Worm (Caenorhabditis elegans): ENCODE measurements around the gene gcy-22.

gcy-22 gene

DNA sequence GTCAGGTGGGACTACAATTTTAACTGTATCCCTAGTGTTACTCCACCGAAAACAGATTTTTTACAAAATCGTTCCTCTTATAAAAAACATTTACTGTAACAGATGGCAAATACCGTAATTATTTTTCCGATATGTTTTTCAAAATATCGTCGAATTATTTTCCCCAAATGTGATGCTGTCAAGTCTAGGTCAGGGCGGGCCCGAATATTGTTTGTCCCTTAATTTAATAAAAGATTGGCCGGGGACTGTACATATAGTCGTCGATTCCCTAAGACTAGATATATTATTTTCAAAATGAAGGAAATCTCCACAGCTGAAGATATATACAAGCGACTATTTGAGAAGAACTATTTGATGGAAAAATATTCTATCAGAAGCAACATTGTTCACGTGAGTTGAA, 26.9 kb downstream of the gcy-22 start, which contains the start of gene sdf-9:
Gene sdf-9, plus strand, starts transcription at position 301 of the 400 bp plus-strand sequence.
- TF ChIP-seq him-1 (tag; optimal IDR thresholded peaks at IDR 0.05) (no peak), W03F9.2 (tag; optimal IDR thresholded peaks at IDR 0.05) (no peak), dao-5 (tag; optimal IDR thresholded peaks at IDR 0.05) (no peak)

ce11 chrV:20793761-20794160, 31.1 kb downstream of the gcy-22 start:
- TF ChIP-seq W03F9.2 (tag; optimal IDR thresholded peaks at IDR 0.05) (no peak), him-1 (tag; optimal IDR thresholded peaks at IDR 0.05) (no peak), dao-5 (tag; optimal IDR thresholded peaks at IDR 0.05) (no peak)

ce11 chrV:20792371-20792890, 32.4 kb downstream of the gcy-22 start, which contains the start of gene Y44A6D.3:
Gene Y44A6D.3, minus strand, starts transcription at chrV:20792421.
- no peak for TF ChIP-seq him-1 (tag; optimal IDR thresholded peaks at IDR 0.05)
- no peak for TF ChIP-seq W03F9.2 (tag; optimal IDR thresholded peaks at IDR 0.05)
- no peak for TF ChIP-seq dao-5 (tag; optimal IDR thresholded peaks at IDR 0.05)

DNA sequence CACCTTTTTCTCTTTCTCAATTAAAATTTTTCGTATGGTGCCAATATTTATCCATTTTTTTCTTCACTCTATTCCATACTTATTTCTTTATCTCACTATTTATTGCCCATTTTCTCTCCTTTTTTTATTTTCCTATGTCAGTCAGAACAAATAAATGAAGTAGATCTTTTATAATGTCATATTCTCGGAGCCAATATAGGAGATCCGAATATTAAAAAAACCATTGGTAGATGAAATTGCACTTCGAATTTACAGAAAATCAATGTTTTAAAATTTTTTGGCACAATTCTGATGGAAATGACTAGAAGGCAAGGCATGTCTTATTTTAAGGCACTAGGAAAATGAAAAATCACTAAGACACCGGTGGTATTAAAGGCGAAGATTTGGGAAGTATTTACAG, 34.2 kb downstream of the gcy-22 start:
- TF ChIP-seq W03F9.2 (tag; optimal IDR thresholded peaks at IDR 0.05) = no peak
- no peak for TF ChIP-seq dao-5 (tag; optimal IDR thresholded peaks at IDR 0.05)
- TF ChIP-seq him-1 (tag; optimal IDR thresholded peaks at IDR 0.05) = no peak

DNA sequence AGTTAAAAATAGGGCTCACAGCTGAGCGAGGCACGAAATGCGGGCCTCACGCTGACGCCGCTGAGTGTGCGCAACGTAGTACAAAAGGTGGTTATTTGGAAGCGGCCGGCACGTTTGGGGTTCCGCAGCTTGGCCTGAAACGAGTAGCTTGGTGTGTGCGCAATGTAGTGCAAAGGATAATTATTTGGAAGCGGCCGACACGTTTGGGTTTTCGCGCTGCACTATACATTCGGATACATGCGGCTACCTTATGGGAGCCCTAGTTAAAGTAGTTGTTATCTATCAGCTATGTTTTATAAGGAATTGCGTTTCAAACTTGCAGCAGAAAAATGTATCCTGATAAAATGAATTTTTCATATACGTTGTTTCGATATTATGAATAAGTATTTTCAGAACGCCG, 34.9 kb downstream of the gcy-22 start, which contains the start of gene Y44A6D.1:
Gene Y44A6D.1, minus strand, starts transcription at position 23 of the 400 bp plus-strand sequence.
- no peak for TF ChIP-seq him-1 (tag; optimal IDR thresholded peaks at IDR 0.05)
- TF ChIP-seq dao-5 (tag; optimal IDR thresholded peaks at IDR 0.05) = no peak
- no peak for TF ChIP-seq W03F9.2 (tag; optimal IDR thresholded peaks at IDR 0.05)

DNA sequence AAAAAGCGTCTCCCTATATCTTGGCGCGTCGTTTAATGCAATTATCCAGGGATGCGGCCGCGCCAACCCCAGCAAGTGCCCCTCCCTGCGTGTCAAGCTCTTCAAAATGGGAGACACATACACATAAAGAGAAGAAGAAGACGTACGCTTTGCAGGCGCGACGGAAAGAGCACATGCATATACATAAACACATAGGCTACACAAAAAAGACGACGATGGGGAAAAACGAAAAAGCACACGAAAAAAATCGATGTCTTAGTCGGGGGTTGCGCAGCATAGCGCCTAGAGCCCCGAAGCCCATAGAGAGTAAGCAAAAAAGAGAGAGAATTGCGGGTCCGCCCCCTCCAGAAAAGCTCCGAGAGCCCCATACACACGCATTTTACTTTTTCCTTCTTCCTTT, 35.8 kb downstream of the gcy-22 start, which contains the start of gene tpan-1:
Gene tpan-1, plus strand, starts transcription at position 398 of the 400 bp plus-strand sequence.
- peak; percentile 94 for TF ChIP-seq him-1 (tag; optimal IDR thresholded peaks at IDR 0.05)
- TF ChIP-seq dao-5 (tag; optimal IDR thresholded peaks at IDR 0.05) = no peak

DNA sequence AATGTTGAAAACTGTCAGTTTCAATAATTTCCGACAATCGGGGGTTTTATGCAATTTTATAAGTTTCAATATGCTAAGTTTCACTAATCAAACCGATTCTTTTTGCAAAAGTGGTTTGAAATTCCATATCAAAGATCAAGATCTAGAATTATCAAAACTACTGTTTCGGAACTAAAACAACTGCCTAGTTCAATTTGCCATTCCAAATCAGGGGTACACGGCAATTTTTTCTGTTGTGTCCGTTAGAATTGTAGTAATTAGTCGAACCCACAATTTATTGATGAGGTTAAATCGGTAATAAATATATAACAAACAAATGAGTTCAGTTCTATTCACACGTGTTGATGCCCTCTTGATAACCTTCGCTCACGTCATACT, 39.0 kb downstream of the gcy-22 start:
- TF ChIP-seq W03F9.2 (tag; optimal IDR thresholded peaks at IDR 0.05) (no peak), him-1 (tag; optimal IDR thresholded peaks at IDR 0.05) (no peak), dao-5 (tag; optimal IDR thresholded peaks at IDR 0.05) (no peak)

- TF ChIP-seq W03F9.2 (tag; optimal IDR thresholded peaks at IDR 0.05) = no peak
- TF ChIP-seq him-1 (tag; optimal IDR thresholded peaks at IDR 0.05) = peak; percentile 44
These were observed 39.6 kb downstream of the gcy-22 start for ce11 chrV:20785050-20785847.

- TF ChIP-seq W03F9.2 (tag; optimal IDR thresholded peaks at IDR 0.05) (no peak), dao-5 (tag; optimal IDR thresholded peaks at IDR 0.05) (no peak), him-1 (tag; optimal IDR thresholded peaks at IDR 0.05) (no peak)
These were observed 41.2 kb downstream of the gcy-22 start for ce11 chrV:20783642-20784041.

ce11 chrV:20782188-20782587, 42.7 kb downstream of the gcy-22 start:
- TF ChIP-seq dao-5 (tag; optimal IDR thresholded peaks at IDR 0.05) (no peak), him-1 (tag; optimal IDR thresholded peaks at IDR 0.05) (peak; percentile 88), W03F9.2 (tag; optimal IDR thresholded peaks at IDR 0.05) (no peak)

- TF ChIP-seq W03F9.2 (tag; optimal IDR thresholded peaks at IDR 0.05) (no peak), dao-5 (tag; optimal IDR thresholded peaks at IDR 0.05) (no peak), him-1 (tag; optimal IDR thresholded peaks at IDR 0.05) (no peak)
These were observed 43.4 kb downstream of the gcy-22 start for ce11 chrV:20781346-20781952.

DNA sequence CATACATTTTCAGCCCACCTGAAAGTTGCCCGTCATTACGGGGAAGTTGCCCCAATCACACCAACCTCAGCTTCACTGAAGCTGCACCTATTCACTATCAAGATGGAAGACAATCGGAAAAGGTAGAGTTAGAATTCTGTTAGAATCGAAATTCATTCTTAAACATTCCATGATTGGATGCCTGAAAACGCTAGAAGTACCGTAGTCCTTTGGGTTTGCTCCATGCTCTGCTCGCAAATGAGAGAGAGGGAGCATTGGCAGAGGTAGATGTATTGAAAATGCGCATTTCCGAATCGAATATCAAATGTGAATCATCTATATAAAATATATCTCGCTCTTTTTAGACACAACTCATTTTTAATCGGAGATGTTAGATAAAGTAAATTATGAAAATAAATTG, 44.5 kb downstream of the gcy-22 start, which contains the start of gene hif-1:
Gene hif-1, plus strand, starts transcription at position 8 of the 400 bp plus-strand sequence.
- TF ChIP-seq W03F9.2 (tag; optimal IDR thresholded peaks at IDR 0.05) (no peak), him-1 (tag; optimal IDR thresholded peaks at IDR 0.05) (no peak), dao-5 (tag; optimal IDR thresholded peaks at IDR 0.05) (no peak)

ce11 chrV:20779707-20780346, 45.0 kb downstream of the gcy-22 start:
- TF ChIP-seq him-1 (tag; optimal IDR thresholded peaks at IDR 0.05) (no peak), dao-5 (tag; optimal IDR thresholded peaks at IDR 0.05) (no peak), W03F9.2 (tag; optimal IDR thresholded peaks at IDR 0.05) (no peak)

DNA sequence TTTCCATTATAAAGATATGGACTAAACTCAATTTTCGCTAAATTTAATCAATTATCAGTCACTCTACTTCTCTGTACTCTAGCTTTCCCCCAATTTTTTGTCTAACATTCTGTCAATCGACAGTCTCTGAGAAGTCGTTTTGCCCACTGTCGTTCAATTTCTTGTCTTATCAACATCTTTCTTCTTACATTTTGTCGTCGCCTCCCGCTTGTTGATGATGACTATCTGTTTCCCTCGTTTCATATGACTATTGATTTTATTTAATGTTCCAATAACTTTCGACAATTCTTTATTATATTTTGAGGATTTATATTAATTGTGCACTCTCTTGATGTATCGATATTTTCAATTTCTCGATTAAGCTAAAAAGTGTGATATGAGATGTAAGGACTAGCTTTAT, 46.0 kb downstream of the gcy-22 start:
- no peak for TF ChIP-seq him-1 (tag; optimal IDR thresholded peaks at IDR 0.05)
- no peak for TF ChIP-seq dao-5 (tag; optimal IDR thresholded peaks at IDR 0.05)
- no peak for TF ChIP-seq W03F9.2 (tag; optimal IDR thresholded peaks at IDR 0.05)

Measured in whole organism, L4/young adult.